Fruit fly (Drosophila melanogaster) whole organism, embryonic: Measurements from ENCODE around the gene CG31636.
A peak's percentile ranks its signal among the peaks of the same experiment; 100 is the strongest.

Source experiments
- Abd-B ChIP-seq: fragments of 200-800 bp; sonication (Bioruptor generic); optimal IDR thresholded peaks from 2 replicates; lab custom pipeline; 2018; ENCODE audit warnings: missing biosample characterization, mild to moderate bottlenecking, missing genetic modification characterization, moderate library complexity
- CG10209 ChIP-seq: fragments of 200-800 bp; sonication (Bioruptor generic); optimal IDR thresholded peaks from 3 replicates; lab custom pipeline; 2017; ENCODE audit warnings: missing biosample characterization, mild to moderate bottlenecking, missing genetic modification characterization, missing genetic modification reagents
- CG10959 ChIP-seq: fragments of 200-800 bp; sonication (Bioruptor generic); IDR thresholded peaks from 2 replicates; pipeline ENCODE4 v1.3.6; 2022; ENCODE audit warnings: missing biosample characterization, missing genetic modification characterization
- CG13123 ChIP-seq: fragments of 200-800 bp; sonication (Bioruptor generic); optimal IDR thresholded peaks from 2 replicates; lab custom pipeline; 2016; ENCODE audit warnings: missing biosample characterization, missing genetic modification characterization
- CG14965 ChIP-seq: fragments of 200-800 bp; sonication (Bioruptor generic); optimal IDR thresholded peaks from 2 replicates; lab custom pipeline; 2016; ENCODE audit warnings: missing biosample characterization, missing genetic modification characterization, borderline replicate concordance
- CG15011 ChIP-seq: fragments of 200-800 bp; sonication (Bioruptor generic); optimal IDR thresholded peaks from 3 replicates; lab custom pipeline; 2018; ENCODE audit warnings: missing biosample characterization, mild to moderate bottlenecking, missing genetic modification characterization
- CG15073 ChIP-seq: fragments of 200-800 bp; sonication (Bioruptor generic); optimal IDR thresholded peaks from 2 replicates; lab custom pipeline; 2016; ENCODE audit warnings: missing biosample characterization, missing genetic modification characterization
- CG16813 ChIP-seq: fragments of 200-800 bp; sonication (Bioruptor generic); IDR thresholded peaks from 3 replicates; pipeline ENCODE4 v1.3.6; 2022; ENCODE audit warnings: missing biosample characterization, missing genetic modification characterization; ENCODE audit not compliant: partially characterized antibody
- CG2889 ChIP-seq: fragments of 200-800 bp; sonication (Bioruptor generic); IDR thresholded peaks from 3 replicates; pipeline ENCODE4 v1.3.6; 2022; ENCODE audit warnings: missing biosample characterization, missing genetic modification characterization
- CG32767 ChIP-seq: fragments of 200-800 bp; sonication (Bioruptor generic); IDR thresholded peaks from 2 replicates; pipeline ENCODE4 v1.3.6; 2022; ENCODE audit warnings: missing biosample characterization, missing genetic modification characterization
- CG34422 ChIP-seq: fragments of 200-800 bp; sonication (Bioruptor generic); IDR thresholded peaks from 3 replicates; pipeline ENCODE4 v1.3.6; 2022; ENCODE audit warnings: missing biosample characterization, missing genetic modification characterization
- CG3847 ChIP-seq: fragments of 200-800 bp; sonication (Bioruptor generic); IDR thresholded peaks from 2 replicates; pipeline ENCODE4 v1.3.6; 2022; ENCODE audit warnings: missing biosample characterization, missing genetic modification characterization
- CG6654 ChIP-seq: fragments of 200-800 bp; sonication (Bioruptor generic); optimal IDR thresholded peaks from 2 replicates; lab custom pipeline; 2017; ENCODE audit warnings: missing biosample characterization, mild to moderate bottlenecking, missing genetic modification characterization
- CG7556 ChIP-seq: fragments of 200-800 bp; sonication (Bioruptor generic); optimal IDR thresholded peaks from 2 replicates; lab custom pipeline; 2017; ENCODE audit warnings: missing biosample characterization, mild to moderate bottlenecking, missing genetic modification characterization
- CG7745 ChIP-seq: fragments of 200-800 bp; sonication (Bioruptor generic); optimal IDR thresholded peaks from 2 replicates; lab custom pipeline; 2018; ENCODE audit warnings: missing biosample characterization, mild to moderate bottlenecking, missing genetic modification characterization, moderate library complexity
- CG8359 ChIP-seq: fragments of 200-800 bp; sonication (Bioruptor generic); optimal IDR thresholded peaks from 2 replicates; lab custom pipeline; 2017; ENCODE audit warnings: missing biosample characterization, mild to moderate bottlenecking, missing genetic modification characterization, borderline replicate concordance
- CG8478 ChIP-seq: fragments of >200 bp; optimal IDR thresholded peaks from 2 replicates; lab custom pipeline; 2018
- CG9437 ChIP-seq: fragments of 200-800 bp; sonication (Bioruptor generic); optimal IDR thresholded peaks from 2 replicates; lab custom pipeline; 2018; ENCODE audit warnings: missing biosample characterization, mild to moderate bottlenecking, missing genetic modification characterization
- CG9797 ChIP-seq: fragments of 200-800 bp; sonication (Bioruptor generic); optimal IDR thresholded peaks from 3 replicates; lab custom pipeline; 2018; ENCODE audit warnings: missing biosample characterization, mild to moderate bottlenecking, missing genetic modification characterization
- CG9876 ChIP-seq: fragments of 200-800 bp; sonication (Bioruptor generic); optimal IDR thresholded peaks from 2 replicates; lab custom pipeline; 2016; ENCODE audit warnings: missing biosample characterization, missing genetic modification characterization
- Dek ChIP-seq: fragments of 200-800 bp; sonication (Bioruptor generic); optimal IDR thresholded peaks from 3 replicates; lab custom pipeline; 2019; ENCODE audit warnings: missing biosample characterization, mild to moderate bottlenecking, missing genetic modification characterization, moderate library complexity
- Dp ChIP-seq: fragments of 200-800 bp; sonication (Bioruptor generic); optimal IDR thresholded peaks from 2 replicates; lab custom pipeline; 2018; ENCODE audit warnings: missing biosample characterization, mild to moderate bottlenecking, missing genetic modification characterization, moderate library complexity
- Fer1 ChIP-seq: fragments of 200-800 bp; sonication (Bioruptor generic); optimal IDR thresholded peaks from 2 replicates; lab custom pipeline; 2017; ENCODE audit warnings: missing biosample characterization, mild to moderate bottlenecking, missing genetic modification characterization
- HLHmδ ChIP-seq: fragments of 200-800 bp; sonication (Bioruptor generic); optimal IDR thresholded peaks from 2 replicates; lab custom pipeline; 2018; ENCODE audit warnings: missing biosample characterization, mild to moderate bottlenecking, missing genetic modification characterization, moderate library complexity
- Hey ChIP-seq: fragments of 200-800 bp; sonication (Bioruptor generic); optimal IDR thresholded peaks from 3 replicates; lab custom pipeline; 2018; ENCODE audit warnings: missing biosample characterization, mild to moderate bottlenecking, missing genetic modification characterization
- Hsf ChIP-seq: fragments of 200-800 bp; sonication (Bioruptor generic); optimal IDR thresholded peaks from 3 replicates; lab custom pipeline; 2016; ENCODE audit warnings: missing biosample characterization, missing genetic modification characterization
- NfI ChIP-seq: fragments of 200-800 bp; sonication (Bioruptor generic); optimal IDR thresholded peaks from 3 replicates; lab custom pipeline; 2018; ENCODE audit warnings: missing biosample characterization, mild to moderate bottlenecking, missing genetic modification characterization, moderate library complexity
- Poxn ChIP-seq: fragments of 200-800 bp; sonication (Bioruptor generic); IDR thresholded peaks from 2 replicates; pipeline ENCODE4 v1.3.6; 2022; ENCODE audit warnings: missing biosample characterization, missing genetic modification characterization
- Spps ChIP-seq: fragments of 200-800 bp; sonication (Bioruptor generic); optimal IDR thresholded peaks from 2 replicates; lab custom pipeline; 2018; ENCODE audit warnings: missing biosample characterization, mild to moderate bottlenecking, missing genetic modification characterization
- Ssrp ChIP-seq: fragments of 200-800 bp; sonication (Bioruptor generic); optimal IDR thresholded peaks from 2 replicates; lab custom pipeline; 2018; ENCODE audit warnings: missing biosample characterization, mild to moderate bottlenecking, missing genetic modification characterization, moderate library complexity
- abd-A ChIP-seq: fragments of 200-800 bp; sonication (Bioruptor generic); optimal IDR thresholded peaks from 3 replicates; lab custom pipeline; 2019; ENCODE audit warnings: missing biosample characterization, mild to moderate bottlenecking, missing genetic modification characterization, moderate library complexity
- dm ChIP-seq: fragments of 200-800 bp; sonication (Bioruptor generic); optimal IDR thresholded peaks from 3 replicates; lab custom pipeline; 2016; ENCODE audit warnings: missing biosample characterization, missing genetic modification characterization
- dpn ChIP-seq, 2 experiments: fragments of 200-800 bp; sonication (Bioruptor generic); optimal IDR thresholded peaks; 3 replicates each; lab custom pipeline; 2016; ENCODE audit warnings: missing biosample characterization in 2 of 2, missing genetic modification characterization in 2 of 2
- en ChIP-seq: fragments of 200-800 bp; sonication (Bioruptor generic); optimal IDR thresholded peaks from 2 replicates; lab custom pipeline; 2016; ENCODE audit warnings: missing biosample characterization, missing genetic modification characterization
- fu2 ChIP-seq: fragments of 200-800 bp; sonication (Bioruptor generic); optimal IDR thresholded peaks from 2 replicates; lab custom pipeline; 2016; ENCODE audit warnings: missing biosample characterization, missing genetic modification characterization
- gcm ChIP-seq: fragments of 200-800 bp; sonication (Bioruptor generic); optimal IDR thresholded peaks from 2 replicates; lab custom pipeline; 2019; ENCODE audit warnings: missing biosample characterization, mild to moderate bottlenecking, missing genetic modification characterization, moderate library complexity
- grn ChIP-seq: fragments of 200-800 bp; sonication (Bioruptor generic); optimal IDR thresholded peaks from 3 replicates; lab custom pipeline; 2017; ENCODE audit warnings: missing biosample characterization, missing genetic modification characterization
- hkb ChIP-seq, 2 experiments: fragments of 200-800 bp in 1 of 2; fragments of >200 bp in 1 of 2; sonication (Bioruptor generic) in 1 of 2; IDR thresholded peaks in 1 of 2; optimal IDR thresholded peaks in 1 of 2; 2 replicates each; pipeline versions ENCODE4 v1.3.6 to Lab custom; 2017 to 2022; ENCODE audit warnings: missing biosample characterization in 1 of 2, missing genetic modification characterization in 1 of 2
- klu ChIP-seq: fragments of 200-800 bp; sonication (Bioruptor generic); IDR thresholded peaks from 2 replicates; pipeline ENCODE4 v1.3.6; 2022; ENCODE audit warnings: missing biosample characterization, missing genetic modification characterization
- kni ChIP-seq: fragments of 200-800 bp; sonication (Bioruptor generic); optimal IDR thresholded peaks from 3 replicates; lab custom pipeline; 2017; ENCODE audit warnings: mild to moderate bottlenecking, missing biosample characterization, missing genetic modification reagents, missing genetic modification characterization
- lola ChIP-seq, 3 experiments: fragments of >200 bp in 2 of 3; fragments of 200-800 bp in 1 of 3; sonication (Bioruptor generic) in 1 of 3; optimal IDR thresholded peaks; 2 replicates each; lab custom pipeline; 2017 to 2019; ENCODE audit warnings: missing biosample characterization in 3 of 3, missing genetic modification characterization in 3 of 3, mild to moderate bottlenecking in 1 of 3, moderate library complexity in 1 of 3
- lov ChIP-seq, 2 experiments: fragments of 200-800 bp in 1 of 2; fragments of >200 bp in 1 of 2; sonication (Bioruptor generic) in 1 of 2; IDR thresholded peaks in 1 of 2; optimal IDR thresholded peaks in 1 of 2; 2 replicates in 1 of 2; 3 replicates in 1 of 2; pipeline versions ENCODE4 v1.3.6 to Lab custom; 2017 to 2022; ENCODE audit warnings: missing biosample characterization in 1 of 2, missing genetic modification characterization in 1 of 2
- pan ChIP-seq, 4 experiments: fragments of >200 bp in 3 of 4; fragments of 200-800 bp in 1 of 4; sonication (Bioruptor generic) in 1 of 4; optimal IDR thresholded peaks in 3 of 4; IDR thresholded peaks in 1 of 4; 2 replicates each; pipeline versions ENCODE4 v1.3.6 to Lab custom; 2017 to 2022; ENCODE audit warnings: missing biosample characterization in 2 of 4, missing genetic modification characterization in 2 of 4, mixed read lengths in 1 of 4
- pita ChIP-seq: fragments of 200-800 bp; sonication (Bioruptor generic); optimal IDR thresholded peaks from 2 replicates; lab custom pipeline; 2017; ENCODE audit warnings: missing biosample characterization, mild to moderate bottlenecking, missing genetic modification characterization
- sens ChIP-seq: fragments of 200-800 bp; sonication (Bioruptor generic); peaks from one replicate; lab custom pipeline; 2016; ENCODE audit warnings: missing biosample characterization, missing genetic modification characterization
- tgo ChIP-seq: fragments of 200-800 bp; sonication (Bioruptor generic); IDR thresholded peaks from 3 replicates; pipeline ENCODE4 v1.3.6; 2022; ENCODE audit warnings: missing biosample characterization, missing genetic modification characterization
- tio ChIP-seq: fragments of 200-800 bp; sonication (Bioruptor generic); optimal IDR thresholded peaks from 2 replicates; lab custom pipeline; 2017; ENCODE audit warnings: missing biosample characterization, missing genetic modification characterization, inconsistent platforms
- toy ChIP-seq: fragments of 200-800 bp; sonication (Bioruptor generic); IDR thresholded peaks from 2 replicates; pipeline ENCODE4 v1.3.6; 2022; ENCODE audit warnings: missing biosample characterization, missing genetic modification characterization
- zfh1 ChIP-seq: fragments of 200-800 bp; sonication (Bioruptor generic); IDR thresholded peaks from 3 replicates; pipeline ENCODE4 v1.3.6; 2022; ENCODE audit warnings: missing biosample characterization, missing genetic modification characterization

The CG31636 gene

DNA sequence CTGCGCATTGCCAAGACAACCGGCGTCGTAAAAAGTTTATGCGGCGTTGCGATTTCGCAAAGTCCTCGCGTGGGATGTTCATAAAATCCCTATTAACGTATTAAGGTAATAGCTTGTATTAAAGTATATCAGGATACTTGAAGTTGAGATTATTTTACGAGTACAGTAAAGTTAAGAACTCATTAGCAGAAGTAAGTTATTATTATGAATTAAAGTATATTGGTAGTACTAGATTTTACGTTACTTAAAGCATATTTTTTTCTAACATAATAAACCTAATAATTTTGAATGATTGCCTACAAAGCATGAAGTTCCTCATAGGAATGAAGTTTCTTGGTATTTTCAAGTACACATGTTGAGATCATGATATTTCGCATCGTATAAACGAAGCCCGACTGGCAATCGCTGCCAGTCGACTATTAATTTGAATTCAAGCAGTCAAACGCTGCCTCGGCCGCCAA lies 35.9 kb upstream of the CG31636 start (continued):
- TF ChIP-seq HLHmδ (no peak), sens (GFP tag; lab: Kevin White, UChicago) (peak; percentile 90), lola (GFP tag; optimal IDR thresholded peaks at IDR 0.05; lab: Kevin White, UChicago) (peak in 1 of 3 experiments; percentile 80), CG10959 (GFP tag; lab: Robert Waterston, UW) (no peak), gcm (GFP tag; lab: Kevin White, UChicago) (peak; percentile 56), CG9876 (no peak), en (GFP tag; lab: Kevin White, UChicago) (no peak), CG2889 (GFP tag; lab: Robert Waterston, UW) (no peak), CG9797 (GFP tag; lab: Kevin White, UChicago) (no peak), pita (GFP tag; lab: Kevin White, UChicago) (no peak), abd-A (tag; lab: Kevin White, UChicago) (no peak), Hsf (GFP tag; lab: Kevin White, UChicago) (peak; percentile 21), lov (optimal IDR thresholded peaks at IDR 0.05; lab: Kevin White, UChicago) (no peak), lov (GFP tag; IDR thresholded peaks at IDR 0.05; lab: Robert Waterston, UW) (no peak), CG8478 (lab: Kevin White, UChicago) (no peak), dm (GFP tag; lab: Kevin White, UChicago) (no peak), CG7556 (GFP tag; lab: Kevin White, UChicago) (peak; percentile 82), CG13123 (GFP tag; lab: Kevin White, UChicago) (no peak), pan (optimal IDR thresholded peaks at IDR 0.05; lab: Kevin White, UChicago) (no peak), pan (GFP tag; optimal IDR thresholded peaks at IDR 0.05 in 1 of 2, IDR thresholded peaks at IDR 0.05 in 1 of 2) (no peak), Poxn (GFP tag; lab: Robert Waterston, UW) (no peak), CG8359 (GFP tag; lab: Kevin White, UChicago) (no peak), fu2 (GFP tag; lab: Kevin White, UChicago) (no peak), Fer1 (no peak), Spps (tag; lab: Kevin White, UChicago) (no peak), CG14965 (no peak), CG3847 (GFP tag; lab: Robert Waterston, UW) (no peak), CG15011 (GFP tag; lab: Kevin White, UChicago) (peak; percentile 19), klu (no peak), CG34422 (GFP tag; lab: Robert Waterston, UW) (no peak), Ssrp (tag; lab: Kevin White, UChicago) (peak; percentile 53), dpn (GFP tag; optimal IDR thresholded peaks at IDR 0.05; lab: Kevin White, UChicago) (peak in 1 of 2 experiments; percentile 13), hkb (optimal IDR thresholded peaks at IDR 0.05; lab: Kevin White, UChicago) (no peak), hkb (GFP tag; IDR thresholded peaks at IDR 0.05; lab: Robert Waterston, UW) (0 out of 2 replicates have a peak, but pooled peaks have one; percentile 9), CG15073 (no peak), Hey (tag; lab: Kevin White, UChicago) (no peak), Dp (no peak), CG9437 (GFP tag; lab: Kevin White, UChicago) (peak; percentile 59), NfI (GFP tag; lab: Kevin White, UChicago) (no peak), kni (GFP tag; lab: Kevin White, UChicago) (no peak), CG10209 (GFP tag; lab: Kevin White, UChicago) (peak; percentile 48), tio (GFP tag; lab: Kevin White, UChicago) (peak; percentile 54), CG6654 (GFP tag; lab: Kevin White, UChicago) (no peak), Dek (no peak), CG7745 (no peak), Abd-B (GFP tag; lab: Kevin White, UChicago) (peak; percentile 34), CG32767 (GFP tag; lab: Robert Waterston, UW) (no peak), tgo (GFP tag; lab: Robert Waterston, UW) (no peak), CG16813 (GFP tag; lab: Robert Waterston, UW) (no peak), toy (GFP tag; lab: Robert Waterston, UW) (no peak), grn (GFP tag; lab: Kevin White, UChicago) (no peak), zfh1 (GFP tag; lab: Robert Waterston, UW) (no peak)
